Worm (Caenorhabditis elegans) whole organism, L4 larva: ENCODE data around the gene F46C8.8.

ENCODE experiments used
- Y75B8A.6 ChIP-seq: fragments of 200-800 bp; sonication (Bioruptor generic); IDR thresholded peaks from 2 replicates; pipeline ENCODE4 v1.3.6; 2022; ENCODE audit warnings: missing genetic modification reagents, missing genetic modification characterization, missing compliant biosample characterization
- ZK546.5 ChIP-seq, 2 experiments: sonication (generic microtip); optimal IDR thresholded peaks; 2 replicates each; lab custom pipeline; 2017; ENCODE audit warnings: missing biosample characterization in 2 of 2, missing genetic modification characterization in 2 of 2
- egl-27 ChIP-seq: sonication (generic microtip); optimal IDR thresholded peaks from 3 replicates; lab custom pipeline; 2017; ENCODE audit warnings: missing biosample characterization, missing genetic modification reagents, missing genetic modification characterization
- fkh-10 ChIP-seq: fragments of 150-350 bp; optimal IDR thresholded peaks from 2 replicates; lab custom pipeline; 2014; ENCODE audit warnings: missing biosample characterization, missing genetic modification reagents, missing genetic modification characterization
- fos-1 ChIP-seq: fragments of 150-350 bp; optimal IDR thresholded peaks from 2 replicates; lab custom pipeline; 2014; ENCODE audit warnings: missing biosample characterization, missing genetic modification characterization
- lir-3 ChIP-seq: sonication (generic microtip); optimal IDR thresholded peaks from 2 replicates; lab custom pipeline; 2016; ENCODE audit warnings: mild to moderate bottlenecking, missing genetic modification characterization, missing compliant biosample characterization
- mxl-2 ChIP-seq: fragments of 200-800 bp; sonication (Bioruptor generic); conservative IDR thresholded peaks from 2 replicates; pipeline ENCODE4 v1.3.6; 2022; ENCODE audit warnings: missing genetic modification reagents, missing genetic modification characterization, missing compliant biosample characterization
- nhr-10 ChIP-seq: fragments of 150-350 bp; optimal IDR thresholded peaks from 2 replicates; lab custom pipeline; 2014; ENCODE audit warnings: missing biosample characterization, missing genetic modification characterization
- snpc-4 ChIP-seq: fragments of 150-350 bp; optimal IDR thresholded peaks from 2 replicates; lab custom pipeline; 2014; ENCODE audit warnings: missing biosample characterization, missing genetic modification characterization
- unc-130 ChIP-seq: sonication (generic microtip); optimal IDR thresholded peaks from 2 replicates; lab custom pipeline; 2016; ENCODE audit warnings: missing genetic modification reagents, missing genetic modification characterization, missing compliant biosample characterization

- no peak for TF ChIP-seq unc-130 (GFP tag; lab: Kevin White, UChicago)
- TF ChIP-seq fos-1 (tag; lab: Kevin White, UChicago), result no peak
- no peak for TF ChIP-seq nhr-10 (tag; lab: Kevin White, UChicago)
- no peak for TF ChIP-seq lir-3 (tag; lab: Kevin White, UChicago)
- no peak for TF ChIP-seq egl-27 (tag; lab: Kevin White, UChicago)
- TF ChIP-seq snpc-4 (tag; lab: Kevin White, UChicago), result no peak
- no peak for TF ChIP-seq ZK546.5 (tag; optimal IDR thresholded peaks at IDR 0.05; lab: Kevin White, UChicago)
- TF ChIP-seq Y75B8A.6, result no peak
- TF ChIP-seq fkh-10 (GFP tag; lab: Kevin White, UChicago), result no peak
- no peak for TF ChIP-seq mxl-2 (GFP tag; lab: Robert Waterston, UW)
These were observed 34.7 kb downstream of the F46C8.8 start, which contains the start of gene chts-1 for ce11 chrX:7519569-7519968.
